Worm (Caenorhabditis elegans): ENCODE results near the gene R02D5.6.
A peak's percentile ranks its signal among the peaks of the same experiment; 100 is the strongest.

Gene R02D5.6

ce11 chrV:14523105-14523504 lies 5.2 kb upstream of the R02D5.6 start, which contains the start of gene C53A5.2:
C53A5.2 (minus strand) TSS chrV:14523205.
- TF ChIP-seq ztf-4 (tag; optimal IDR thresholded peaks at IDR 0.05) (no peak), mab-5 (tag; optimal IDR thresholded peaks at IDR 0.05) (no peak), sma-3 (GFP tag; optimal IDR thresholded peaks at IDR 0.05) (no peak), unc-62 (GFP tag; optimal IDR thresholded peaks at IDR 0.05) (no peak), ztf-11 (tag; optimal IDR thresholded peaks at IDR 0.05) (no peak), crh-2 (tag; optimal IDR thresholded peaks at IDR 0.05) (no peak), mbf-1 (tag; optimal IDR thresholded peaks at IDR 0.05) (no peak), nhr-10 (tag; optimal IDR thresholded peaks at IDR 0.05) (no peak), unc-39 (tag; optimal IDR thresholded peaks at IDR 0.05) (no peak), C34F6.9 (tag; optimal IDR thresholded peaks at IDR 0.05) (no peak), ama-1 (optimal IDR thresholded peaks at IDR 0.05) (no peak), skn-1 (tag; optimal IDR thresholded peaks at IDR 0.05) (no peak), ZK546.5 (tag; optimal IDR thresholded peaks at IDR 0.05) (no peak), nhr-25 (tag; optimal IDR thresholded peaks at IDR 0.05) (no peak), blmp-1 (tag; optimal IDR thresholded peaks at IDR 0.05; ENCODE audit: insufficient read depth) (no peak), elt-1 (tag; optimal IDR thresholded peaks at IDR 0.05) (no peak), ceh-82 (tag; optimal IDR thresholded peaks at IDR 0.05) (no peak), alr-1 (tag; optimal IDR thresholded peaks at IDR 0.05) (no peak), nhr-11 (tag; optimal IDR thresholded peaks at IDR 0.05) (no peak)

- no peak for TF ChIP-seq ceh-82 (tag; optimal IDR thresholded peaks at IDR 0.05)
- no peak for TF ChIP-seq egl-27 (tag; optimal IDR thresholded peaks at IDR 0.05)
- TF ChIP-seq nhr-11 (tag; optimal IDR thresholded peaks at IDR 0.05) = no peak
- no peak for TF ChIP-seq ama-1 (optimal IDR thresholded peaks at IDR 0.05)
- no peak for TF ChIP-seq nhr-77 (tag; optimal IDR thresholded peaks at IDR 0.05)
Measured at ce11 chrV:14522514-14522913, 4.6 kb upstream of the R02D5.6 start, which contains the start of gene C53A5.16. C53A5.16 (minus strand) TSS chrV:14522614.

- no peak for TF ChIP-seq lin-11 (tag; optimal IDR thresholded peaks at IDR 0.05)
- no peak for TF ChIP-seq mbf-1 (tag; optimal IDR thresholded peaks at IDR 0.05)
- no peak for TF ChIP-seq unc-62 (GFP tag; optimal IDR thresholded peaks at IDR 0.05)
- no peak for TF ChIP-seq nhr-21 (tag; optimal IDR thresholded peaks at IDR 0.05)
- no peak for TF ChIP-seq Y55F3AM.14 (GFP tag; optimal IDR thresholded peaks at IDR 0.05)
- no peak for TF ChIP-seq peb-1 (tag; optimal IDR thresholded peaks at IDR 0.05)
Measured at ce11 chrV:14521000-14521399, 3.1 kb upstream of the R02D5.6 start, which contains the start of gene C53A5.17. C53A5.17 (minus strand) TSS chrV:14521100.

- TF ChIP-seq Y55F3AM.14 (GFP tag; optimal IDR thresholded peaks at IDR 0.05) = no peak
- TF ChIP-seq C34F6.9 (tag; optimal IDR thresholded peaks at IDR 0.05) = no peak
- no peak for TF ChIP-seq mdl-1 (tag; optimal IDR thresholded peaks at IDR 0.05)
- no peak for TF ChIP-seq elt-1 (tag; optimal IDR thresholded peaks at IDR 0.05)
- no peak for TF ChIP-seq nhr-11 (tag; optimal IDR thresholded peaks at IDR 0.05)
- TF ChIP-seq nhr-23 (tag; optimal IDR thresholded peaks at IDR 0.05) = no peak
- TF ChIP-seq aly-2 (tag; optimal IDR thresholded peaks at IDR 0.05) = no peak
- TF ChIP-seq lin-39 (tag; optimal IDR thresholded peaks at IDR 0.05) = no peak
- TF ChIP-seq unc-39 (tag; optimal IDR thresholded peaks at IDR 0.05) = no peak
- no peak for TF ChIP-seq sem-4 (tag; optimal IDR thresholded peaks at IDR 0.05)
- no peak for TF ChIP-seq ceh-16 (tag; optimal IDR thresholded peaks at IDR 0.05)
- no peak for TF ChIP-seq mbf-1 (tag; optimal IDR thresholded peaks at IDR 0.05)
- no peak for TF ChIP-seq nhr-237 (tag; optimal IDR thresholded peaks at IDR 0.05)
Measured at ce11 chrV:14519268-14519667, 1.4 kb upstream of the R02D5.6 start, which contains the start of gene R02D5.8. R02D5.8 (minus strand) TSS chrV:14519368.

ce11 chrV:14510746-14511145 lies 7.2 kb downstream of the R02D5.6 start, which contains the start of gene R02D5.9:
R02D5.9 (minus strand) TSS chrV:14511123.
- TF ChIP-seq C34F6.9 (tag; optimal IDR thresholded peaks at IDR 0.05) (no peak), skn-1 (tag; optimal IDR thresholded peaks at IDR 0.05) (no peak), nhr-77 (tag; optimal IDR thresholded peaks at IDR 0.05) (no peak), nhr-25 (tag; optimal IDR thresholded peaks at IDR 0.05) (peak; percentile 87), elt-1 (tag; optimal IDR thresholded peaks at IDR 0.05) (no peak), snpc-4 (tag; optimal IDR thresholded peaks at IDR 0.05) (no peak), F13H6.1 (tag; optimal IDR thresholded peaks at IDR 0.05) (no peak), blmp-1 (tag; optimal IDR thresholded peaks at IDR 0.05; ENCODE audit: insufficient read depth) (peak; percentile 97), ceh-16 (tag; optimal IDR thresholded peaks at IDR 0.05) (no peak), egl-27 (tag; optimal IDR thresholded peaks at IDR 0.05) (peak; percentile 9), alr-1 (tag; optimal IDR thresholded peaks at IDR 0.05) (no peak), R02D3.7 (tag; optimal IDR thresholded peaks at IDR 0.05) (no peak), crh-2 (tag; optimal IDR thresholded peaks at IDR 0.05) (no peak), sma-9 (GFP tag; optimal IDR thresholded peaks at IDR 0.05) (peak; percentile 88), sma-9 (tag; optimal IDR thresholded peaks at IDR 0.05) (no peak), ceh-82 (tag; optimal IDR thresholded peaks at IDR 0.05) (no peak), sem-4 (tag; optimal IDR thresholded peaks at IDR 0.05) (peak; percentile 49), nhr-10 (tag; optimal IDR thresholded peaks at IDR 0.05) (no peak), ZK546.5 (tag; optimal IDR thresholded peaks at IDR 0.05) (no peak), elt-3 (tag; optimal IDR thresholded peaks at IDR 0.05) (no peak), fos-1 (tag; optimal IDR thresholded peaks at IDR 0.05) (peak; percentile 20), sma-3 (GFP tag; optimal IDR thresholded peaks at IDR 0.05) (peak; percentile 95), nhr-129 (tag; optimal IDR thresholded peaks at IDR 0.05) (peak; percentile 42), mdl-1 (tag; optimal IDR thresholded peaks at IDR 0.05) (peak; percentile 37 to 82), nhr-21 (tag; optimal IDR thresholded peaks at IDR 0.05) (peak; percentile 72), unc-55 (GFP tag; optimal IDR thresholded peaks at IDR 0.05) (no peak)

All from whole organism, L2 larva.